Fruit fly (Drosophila melanogaster): ENCODE results near the gene Dhfr.

The Dhfr gene

dm6 chr3R:16442937-16443336 is 38.0 kb upstream of the Dhfr start, which contains the start of the genes Ttc1 and CG14882 (continued):
- TF ChIP-seq CG8924 (tag; optimal IDR thresholded peaks at IDR 0.05): peak; percentile 79
- no peak for TF ChIP-seq CG8359 (GFP tag; optimal IDR thresholded peaks at IDR 0.05; ENCODE audit: borderline replicate concordance)
- TF ChIP-seq CG9817 (tag; optimal IDR thresholded peaks at IDR 0.05): peak; percentile 80
- peak; percentile 85 for TF ChIP-seq CoRest (tag; optimal IDR thresholded peaks at IDR 0.05)
- no peak for TF ChIP-seq lab (GFP tag; optimal IDR thresholded peaks at IDR 0.05)
- peak; percentile 69 for TF ChIP-seq Optix (GFP tag; IDR thresholded peaks at IDR 0.05)
- peak; percentile 68 for TF ChIP-seq CG15601 (tag; optimal IDR thresholded peaks at IDR 0.05)
- peak; percentile 58 for TF ChIP-seq CG6765 (GFP tag; optimal IDR thresholded peaks at IDR 0.05)
- TF ChIP-seq Trl (optimal IDR thresholded peaks at IDR 0.05): no peak
- peak; percentile 88 for TF ChIP-seq Trl (GFP tag; optimal IDR thresholded peaks at IDR 0.05)
- peak; percentile 52 for TF ChIP-seq CG30020 (tag; optimal IDR thresholded peaks at IDR 0.05)
- peak; percentile 70 for TF ChIP-seq CG6813 (GFP tag; optimal IDR thresholded peaks at IDR 0.05)
- peak; percentile 81 for TF ChIP-seq CG12942 (GFP tag; optimal IDR thresholded peaks at IDR 0.05)
- TF ChIP-seq H15 (GFP tag; IDR thresholded peaks at IDR 0.05): peak; percentile 87
- no peak; the same call in 2 of the 4 replicates for TF ChIP-seq Gug (GFP tag; IDR thresholded peaks at IDR 0.05)
- peak; percentile 7 for TF ChIP-seq CG7928 (GFP tag; optimal IDR thresholded peaks at IDR 0.05)
- no peak for TF ChIP-seq Sin3A (optimal IDR thresholded peaks at IDR 0.05)
- peak; percentile 42; the same call in 1 of the 3 replicates for TF ChIP-seq Opbp (GFP tag; IDR thresholded peaks at IDR 0.05; ENCODE audit: partially characterized antibody)
- no peak for TF ChIP-seq CkIIα-i1 (GFP tag; IDR thresholded peaks at IDR 0.05)
- peak; percentile 80 for TF ChIP-seq NfI (GFP tag; optimal IDR thresholded peaks at IDR 0.05)
- TF ChIP-seq CG12769 (tag; optimal IDR thresholded peaks at IDR 0.05): no peak
- TF ChIP-seq CG33557 (GFP tag; optimal IDR thresholded peaks at IDR 0.05): peak; percentile 66
- TF ChIP-seq H2.0 (GFP tag; IDR thresholded peaks at IDR 0.05): peak; percentile 92
- TF ChIP-seq bsh (GFP tag; optimal IDR thresholded peaks at IDR 0.05): peak; percentile 45 to 90
- peak; percentile 62 for TF ChIP-seq CG1529 (GFP tag; optimal IDR thresholded peaks at IDR 0.05)
- TF ChIP-seq Max (GFP tag; optimal IDR thresholded peaks at IDR 0.05): peak; percentile 77
- peak; percentile 87 to 90 for TF ChIP-seq Pdp1 (GFP tag; optimal IDR thresholded peaks at IDR 0.05)
- no peak for TF ChIP-seq Lpt (GFP tag; optimal IDR thresholded peaks at IDR 0.05)
- TF ChIP-seq az2 (GFP tag; optimal IDR thresholded peaks at IDR 0.05): peak; percentile 90
- TF ChIP-seq gcm2 (GFP tag; optimal IDR thresholded peaks at IDR 0.05): peak; percentile 42
- TF ChIP-seq Poxn (GFP tag; IDR thresholded peaks at IDR 0.05): peak; percentile 76
- peak; percentile 91 for TF ChIP-seq otp (GFP tag; IDR thresholded peaks at IDR 0.05)
- peak; percentile 73; the same call in 2 of the 3 replicates for TF ChIP-seq Mrtf (GFP tag; IDR thresholded peaks at IDR 0.05)
- no peak for TF ChIP-seq org-1 (GFP tag; optimal IDR thresholded peaks at IDR 0.05)
- TF ChIP-seq Oli (tag; optimal IDR thresholded peaks at IDR 0.05): peak; percentile 76
- peak; percentile 51 for TF ChIP-seq fd96Cb (tag; optimal IDR thresholded peaks at IDR 0.05)
- peak; percentile 84 for TF ChIP-seq fu2 (GFP tag; optimal IDR thresholded peaks at IDR 0.05)
- TF ChIP-seq CG9215 (GFP tag; IDR thresholded peaks at IDR 0.05): no peak; the same call in 1 of the 2 replicates
- peak; percentile 73 for TF ChIP-seq Myb (GFP tag; optimal IDR thresholded peaks at IDR 0.05)
- no peak for TF ChIP-seq Gsc (GFP tag; IDR thresholded peaks at IDR 0.05)
- peak; percentile 82 for TF ChIP-seq CG18011 (GFP tag; optimal IDR thresholded peaks at IDR 0.05)
- peak; percentile 58 for TF ChIP-seq hbn (GFP tag; IDR thresholded peaks at IDR 0.05; ENCODE audit: partially characterized antibody)
- TF ChIP-seq Fer1 (GFP tag; optimal IDR thresholded peaks at IDR 0.05): peak; percentile 81
- peak; percentile 32 for TF ChIP-seq sima (GFP tag; optimal IDR thresholded peaks at IDR 0.05)
- TF ChIP-seq Hey (tag; optimal IDR thresholded peaks at IDR 0.05): no peak
- TF ChIP-seq CG31365 (tag; optimal IDR thresholded peaks at IDR 0.05): no peak
- TF ChIP-seq HLH4C (GFP tag; IDR thresholded peaks at IDR 0.05; ENCODE audit: partially characterized antibody): peak; percentile 56; the same call in 2 of the 3 replicates
- TF ChIP-seq ems (GFP tag; optimal IDR thresholded peaks at IDR 0.05): peak; percentile 73
- peak; percentile 84 for TF ChIP-seq mam (GFP tag; optimal IDR thresholded peaks at IDR 0.05)
- TF ChIP-seq croc (GFP tag; conservative IDR thresholded peaks at IDR 0.05): peak; percentile 66
- 0 out of 2 replicates have a peak, but pooled peaks have one; percentile 30 for TF ChIP-seq inv (GFP tag; IDR thresholded peaks at IDR 0.05; ENCODE audit: partially characterized antibody)
